Worm (Caenorhabditis elegans): ENCODE measurements around the gene dpm-3.

DNA sequence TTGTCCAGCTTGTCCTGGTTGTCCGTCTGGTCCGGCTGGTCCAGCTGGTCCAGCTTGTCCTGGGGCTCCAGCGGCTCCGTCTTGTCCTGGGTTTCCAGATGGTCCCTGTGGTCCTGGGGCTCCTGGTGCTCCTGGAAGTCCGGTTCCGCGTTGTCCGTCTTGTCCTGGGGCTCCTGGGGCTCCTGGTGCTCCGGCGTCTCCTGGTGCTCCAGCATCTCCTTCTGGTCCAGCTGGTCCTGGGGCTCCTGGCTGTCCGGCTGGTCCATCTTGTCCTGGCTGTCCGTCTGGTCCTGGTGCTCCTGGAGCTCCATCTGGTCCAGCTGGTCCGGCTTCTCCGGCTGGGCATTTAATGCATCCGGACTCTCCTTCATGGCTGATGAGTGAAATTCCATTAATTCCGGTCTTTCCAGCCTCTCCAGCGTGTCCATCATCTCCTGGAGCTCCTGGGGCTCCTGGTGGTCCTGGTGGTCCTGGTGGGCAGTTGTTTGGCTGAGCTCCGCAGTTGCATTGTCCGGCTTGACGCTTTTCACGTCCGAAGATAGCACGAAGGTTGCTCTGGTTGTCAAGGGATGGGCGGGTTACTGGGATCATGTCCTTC, 36.4 kb downstream of the dpm-3 start:
- TF ChIP-seq B0310.2 (tag; optimal IDR thresholded peaks at IDR 0.05) (no peak), ama-1 (optimal IDR thresholded peaks at IDR 0.05) (no peak), F13C5.2 (tag; optimal IDR thresholded peaks at IDR 0.05) (no peak), hmbx-1 (tag; optimal IDR thresholded peaks at IDR 0.05) (no peak), tbx-11 (GFP tag; IDR thresholded peaks at IDR 0.05) (no peak), pes-1 (GFP tag; IDR thresholded peaks at IDR 0.05) (no peak), hnd-1 (tag; optimal IDR thresholded peaks at IDR 0.05) (no peak), tra-4 (tag; optimal IDR thresholded peaks at IDR 0.05) (no peak)
